Fruit fly (Drosophila melanogaster) whole organism, embryonic: ENCODE measurements around the gene bmm.

ENCODE experiments used
- CG6854 ChIP-seq: fragments of 200-800 bp; sonication (Bioruptor generic); optimal IDR thresholded peaks from 3 replicates; lab custom pipeline; 2017; ENCODE audit warnings: missing biosample characterization, mild to moderate bottlenecking, missing genetic modification characterization
- cas ChIP-seq: fragments of 200-800 bp; sonication (Bioruptor generic); IDR thresholded peaks from 2 replicates; pipeline ENCODE4 v1.3.6; 2022; ENCODE audit warnings: missing biosample characterization, missing genetic modification characterization

dm6 chr3L:14759097-14759795, 27.0 kb downstream of the bmm start:
- TF ChIP-seq CG6854 (GFP tag; lab: Kevin White, UChicago) (peak; percentile 100), cas (GFP tag; lab: Robert Waterston, UW) (peak; percentile 99)
